Worm (Caenorhabditis elegans) whole organism, L1 larva: ENCODE data around the gene wdr-54.

Experiments used
- ama-1 ChIP-seq: fragments of 150-350 bp; optimal IDR thresholded peaks from 2 replicates; lab custom pipeline; 2014
- fkh-10 ChIP-seq: sonication (generic microtip); optimal IDR thresholded peaks from 2 replicates; lab custom pipeline; 2017; ENCODE audit warnings: missing biosample characterization, missing genetic modification reagents, missing genetic modification characterization
- irx-1 ChIP-seq: sonication (generic microtip); optimal IDR thresholded peaks from 2 replicates; lab custom pipeline; 2016; ENCODE audit warnings: missing genetic modification characterization, missing compliant biosample characterization
- lin-13 ChIP-seq: fragments of 150-350 bp; optimal IDR thresholded peaks from 2 replicates; lab custom pipeline; 2014; ENCODE audit warnings: missing biosample characterization, missing genetic modification reagents, missing genetic modification characterization
- lin-39 ChIP-seq: fragments of 150-350 bp; optimal IDR thresholded peaks from 2 replicates; lab custom pipeline; 2014; ENCODE audit warnings: missing biosample characterization, missing genetic modification reagents, missing genetic modification characterization
- nhr-20 ChIP-seq: sonication (generic microtip); optimal IDR thresholded peaks from 2 replicates; lab custom pipeline; 2016; ENCODE audit warnings: mild to moderate bottlenecking, missing genetic modification characterization, missing compliant biosample characterization
- nhr-76 ChIP-seq: sonication (generic microtip); optimal IDR thresholded peaks from 2 replicates; lab custom pipeline; 2017; ENCODE audit warnings: missing biosample characterization, missing genetic modification characterization
- tlp-1 ChIP-seq: fragments of 150-350 bp; optimal IDR thresholded peaks from 2 replicates; lab custom pipeline; 2014; ENCODE audit warnings: missing biosample characterization, missing genetic modification characterization
- unc-86 ChIP-seq: sonication (generic microtip); optimal IDR thresholded peaks from 2 replicates; lab custom pipeline; 2016; ENCODE audit warnings: missing genetic modification characterization, missing compliant biosample characterization
- ztf-11 ChIP-seq, 2 experiments: sonication (generic microtip); optimal IDR thresholded peaks; 2 replicates each; lab custom pipeline; 2016 to 2017; ENCODE audit warnings: missing genetic modification characterization in 2 of 2, missing biosample characterization in 1 of 2, missing compliant biosample characterization in 1 of 2

DNA sequence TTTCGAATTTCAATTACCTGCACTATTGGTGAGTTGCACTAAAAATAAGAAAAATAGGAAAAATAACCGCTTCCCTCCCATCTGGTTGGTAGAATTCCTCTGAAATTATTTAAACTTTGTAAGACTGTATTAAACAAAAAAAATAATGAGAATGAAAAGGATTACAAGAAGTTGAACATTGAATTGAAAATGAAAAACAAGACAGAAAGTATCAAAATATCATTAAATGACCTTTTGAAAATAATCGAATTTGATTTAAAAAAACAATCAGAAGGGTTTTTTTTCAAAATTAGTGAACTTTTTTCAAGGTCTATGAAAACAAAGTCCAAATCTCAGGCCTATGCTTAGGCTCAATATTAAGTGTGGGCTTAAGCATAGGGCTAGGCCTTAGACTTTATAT, 22.7 kb downstream of the wdr-54 start, which contains the start of gene igcm-1:
- TF ChIP-seq unc-86 (tag; lab: Kevin White, UChicago) = no peak
- TF ChIP-seq irx-1 (tag; lab: Kevin White, UChicago) = no peak
- no peak for TF ChIP-seq fkh-10
- no peak for TF ChIP-seq tlp-1 (tag; lab: Kevin White, UChicago)
- TF ChIP-seq nhr-20 (tag; lab: Kevin White, UChicago) = no peak
- no peak for TF ChIP-seq ama-1 (lab: Kevin White, UChicago)
- TF ChIP-seq nhr-76 = no peak
- no peak for TF ChIP-seq lin-13 (GFP tag; lab: Kevin White, UChicago)
- TF ChIP-seq ztf-11 (tag; optimal IDR thresholded peaks at IDR 0.05; lab: Kevin White, UChicago) = no peak
- TF ChIP-seq lin-39 (tag; lab: Kevin White, UChicago) = no peak
